Fruit fly (Drosophila melanogaster) whole organism, embryonic: ENCODE results near the gene sti.

ENCODE experiments used
- ATbp ChIP-seq: fragments of 200-800 bp; sonication (Bioruptor generic); optimal IDR thresholded peaks from 2 replicates; lab custom pipeline; 2017; ENCODE audit warnings: missing biosample characterization, mild to moderate bottlenecking, missing genetic modification characterization, missing genetic modification reagents
- CG11456 ChIP-seq: fragments of 200-800 bp; sonication (Bioruptor generic); IDR thresholded peaks from 3 replicates; pipeline ENCODE4 v1.3.6; 2022; ENCODE audit warnings: missing biosample characterization, missing genetic modification characterization
- CG14050 ChIP-seq: fragments of 200-800 bp; sonication (Bioruptor generic); IDR thresholded peaks from 3 replicates; pipeline ENCODE4 v1.3.6; 2022; ENCODE audit warnings: missing biosample characterization, missing genetic modification characterization
- CG1529 ChIP-seq: fragments of 200-800 bp; sonication (Bioruptor generic); optimal IDR thresholded peaks from 3 replicates; lab custom pipeline; 2018; ENCODE audit warnings: missing biosample characterization, missing genetic modification characterization
- CG15514 ChIP-seq: fragments of 200-800 bp; sonication (Bioruptor generic); optimal IDR thresholded peaks from 3 replicates; lab custom pipeline; 2017; ENCODE audit warnings: missing biosample characterization, missing genetic modification characterization, mild to moderate bottlenecking, moderate library complexity, missing genetic modification reagents
- CG15696 ChIP-seq: fragments of 200-800 bp; sonication (Bioruptor generic); optimal IDR thresholded peaks from 2 replicates; lab custom pipeline; 2019; ENCODE audit warnings: missing biosample characterization, mild to moderate bottlenecking, missing genetic modification characterization, moderate library complexity
- CG1647 ChIP-seq: fragments of 200-800 bp; sonication (Bioruptor generic); optimal IDR thresholded peaks from 3 replicates; lab custom pipeline; 2016; ENCODE audit warnings: missing biosample characterization, missing genetic modification characterization
- CG34376 ChIP-seq: fragments of 200-800 bp; sonication (Bioruptor generic); optimal IDR thresholded peaks from 2 replicates; lab custom pipeline; 2018; ENCODE audit warnings: missing biosample characterization, mild to moderate bottlenecking, missing genetic modification characterization
- CG6254 ChIP-seq: fragments of 200-800 bp; sonication (Bioruptor generic); optimal IDR thresholded peaks from 3 replicates; lab custom pipeline; 2017; ENCODE audit warnings: mild to moderate bottlenecking, missing biosample characterization, missing genetic modification reagents, missing genetic modification characterization
- CG6689 ChIP-seq: fragments of 200-800 bp; sonication (Bioruptor generic); IDR thresholded peaks from 2 replicates; pipeline ENCODE4 v1.3.6; 2022; ENCODE audit warnings: missing biosample characterization, missing genetic modification characterization
- CG7556 ChIP-seq: fragments of 200-800 bp; sonication (Bioruptor generic); optimal IDR thresholded peaks from 2 replicates; lab custom pipeline; 2017; ENCODE audit warnings: missing biosample characterization, mild to moderate bottlenecking, missing genetic modification characterization
- CG8388 ChIP-seq: fragments of 200-800 bp; sonication (Bioruptor generic); optimal IDR thresholded peaks from 2 replicates; lab custom pipeline; 2019; ENCODE audit warnings: missing biosample characterization, mild to moderate bottlenecking, missing genetic modification characterization, moderate library complexity
- CG8944 ChIP-seq: fragments of 200-800 bp; sonication (Bioruptor generic); optimal IDR thresholded peaks from 3 replicates; lab custom pipeline; 2016; ENCODE audit warnings: missing biosample characterization, missing genetic modification characterization
- Deaf1 ChIP-seq: fragments of 200-800 bp; optimal IDR thresholded peaks from 3 replicates; lab custom pipeline; 2019; ENCODE audit warnings: missing biosample characterization, mild to moderate bottlenecking, missing genetic modification characterization, moderate library complexity
- Dll ChIP-seq: fragments of 200-800 bp; sonication (Bioruptor generic); IDR thresholded peaks from 4 replicates; pipeline ENCODE4 v1.3.6; 2022; ENCODE audit warnings: missing biosample characterization, missing genetic modification characterization; ENCODE audit not compliant: partially characterized antibody
- E2f2 ChIP-seq: fragments of 200-800 bp; sonication (Bioruptor generic); IDR thresholded peaks from 2 replicates; pipeline ENCODE4 v1.3.6; 2022; ENCODE audit warnings: missing biosample characterization, missing genetic modification characterization
- Ets65A ChIP-seq: fragments of 200-800 bp; sonication (Bioruptor generic); peaks from one replicate; lab custom pipeline; 2016; ENCODE audit warnings: missing biosample characterization, missing genetic modification characterization
- GATAe ChIP-seq: fragments of 200-800 bp; sonication (Bioruptor generic); conservative IDR thresholded peaks from 2 replicates; pipeline ENCODE4 v1.3.6; 2022; ENCODE audit warnings: missing biosample characterization, missing genetic modification characterization
- H15 ChIP-seq: fragments of 200-800 bp; sonication (Bioruptor generic); IDR thresholded peaks from 3 replicates; pipeline ENCODE4 v1.3.6; 2022; ENCODE audit warnings: missing biosample characterization, missing genetic modification characterization
- H2.0 ChIP-seq: fragments of 200-800 bp; sonication (Bioruptor generic); IDR thresholded peaks from 2 replicates; pipeline ENCODE4 v1.3.6; 2022; ENCODE audit warnings: missing biosample characterization, missing genetic modification characterization
- HmgZ ChIP-seq: fragments of 200-800 bp; sonication (Bioruptor generic); optimal IDR thresholded peaks from 2 replicates; lab custom pipeline; 2018; ENCODE audit warnings: missing biosample characterization, mild to moderate bottlenecking, missing genetic modification characterization
- Hmx ChIP-seq: fragments of 200-800 bp; sonication (Bioruptor generic); optimal IDR thresholded peaks from 2 replicates; lab custom pipeline; 2016; ENCODE audit warnings: missing biosample characterization, missing genetic modification characterization
- Hr51 ChIP-seq, 2 experiments: fragments of 200-800 bp; sonication (Bioruptor generic); optimal IDR thresholded peaks; 2 replicates in 1 of 2; 3 replicates in 1 of 2; lab custom pipeline; 2016 to 2018; ENCODE audit warnings: missing biosample characterization in 2 of 2, missing genetic modification characterization in 2 of 2, mild to moderate bottlenecking in 1 of 2, moderate library complexity in 1 of 2
- Hr78 ChIP-seq, 2 experiments: fragments of 200-800 bp in 1 of 2; fragments of >200 bp in 1 of 2; sonication (Bioruptor generic) in 1 of 2; optimal IDR thresholded peaks; 2 replicates each; lab custom pipeline; 2017 to 2019; ENCODE audit warnings: missing biosample characterization in 2 of 2, missing genetic modification characterization in 2 of 2, mild to moderate bottlenecking in 1 of 2, moderate library complexity in 1 of 2
- MBD-R2 ChIP-seq: fragments of 200-800 bp; sonication (Bioruptor generic); IDR thresholded peaks from 2 replicates; pipeline ENCODE4 v1.3.6; 2022; ENCODE audit warnings: missing biosample characterization, missing genetic modification characterization
- Med ChIP-seq: fragments of 200-800 bp; sonication (Bioruptor generic); peaks from one replicate; lab custom pipeline; 2016; ENCODE audit warnings: missing biosample characterization, missing genetic modification characterization, mild to moderate bottlenecking, inconsistent platforms, moderate library complexity
- Nf-YA ChIP-seq: fragments of 200-800 bp; sonication (Bioruptor generic); IDR thresholded peaks from 2 replicates; pipeline ENCODE4 v1.3.6; 2022; ENCODE audit warnings: missing biosample characterization, missing genetic modification characterization
- Optix ChIP-seq: fragments of 200-800 bp; sonication (Bioruptor generic); IDR thresholded peaks from 3 replicates; pipeline ENCODE4 v1.3.6; 2022; ENCODE audit warnings: missing biosample characterization, missing genetic modification characterization
- Rfx ChIP-seq: fragments of 200-800 bp; sonication (Bioruptor generic); IDR thresholded peaks from 2 replicates; pipeline ENCODE4 v1.3.6; 2022; ENCODE audit warnings: missing biosample characterization, missing genetic modification characterization
- Sin3A ChIP-seq: fragments of >200 bp; optimal IDR thresholded peaks from 2 replicates; lab custom pipeline; 2018
- al ChIP-seq: fragments of 200-800 bp; sonication (Bioruptor generic); IDR thresholded peaks from 2 replicates; pipeline ENCODE4 v1.3.6; 2022; ENCODE audit warnings: missing biosample characterization, missing genetic modification characterization
- danr ChIP-seq: fragments of 200-800 bp; sonication (Bioruptor generic); IDR thresholded peaks from 2 replicates; pipeline ENCODE4 v1.3.6; 2022; ENCODE audit warnings: missing biosample characterization, missing genetic modification characterization
- exex ChIP-seq: fragments of 200-800 bp; sonication (Bioruptor generic); optimal IDR thresholded peaks from 4 replicates; lab custom pipeline; 2018; ENCODE audit warnings: missing biosample characterization, mild to moderate bottlenecking, missing genetic modification characterization, moderate library complexity
- gem ChIP-seq: fragments of 200-800 bp; sonication (Bioruptor generic); optimal IDR thresholded peaks from 2 replicates; lab custom pipeline; 2019; ENCODE audit warnings: missing biosample characterization, mild to moderate bottlenecking, missing genetic modification characterization, moderate library complexity
- grau ChIP-seq: fragments of 200-800 bp; optimal IDR thresholded peaks from 3 replicates; lab custom pipeline; 2019; ENCODE audit warnings: missing biosample characterization, mild to moderate bottlenecking, missing genetic modification characterization, moderate library complexity
- gt ChIP-seq: fragments of 200-800 bp; sonication (Bioruptor generic); IDR thresholded peaks from 2 replicates; pipeline ENCODE4 v1.3.6; 2022; ENCODE audit warnings: missing biosample characterization, missing genetic modification characterization
- hb ChIP-seq: fragments of 200-800 bp; sonication (Bioruptor generic); IDR thresholded peaks from 3 replicates; pipeline ENCODE4 v1.3.6; 2022; ENCODE audit warnings: missing biosample characterization, missing genetic modification characterization; ENCODE audit not compliant: partially characterized antibody
- her ChIP-seq: fragments of 200-800 bp; sonication (Bioruptor generic); optimal IDR thresholded peaks from 2 replicates; lab custom pipeline; 2016; ENCODE audit warnings: missing biosample characterization, missing genetic modification characterization
- hkb ChIP-seq, 2 experiments: fragments of 200-800 bp in 1 of 2; fragments of >200 bp in 1 of 2; sonication (Bioruptor generic) in 1 of 2; IDR thresholded peaks in 1 of 2; optimal IDR thresholded peaks in 1 of 2; 2 replicates each; pipeline versions ENCODE4 v1.3.6 to Lab custom; 2017 to 2022; ENCODE audit warnings: missing biosample characterization in 1 of 2, missing genetic modification characterization in 1 of 2
- pita ChIP-seq: fragments of 200-800 bp; sonication (Bioruptor generic); optimal IDR thresholded peaks from 2 replicates; lab custom pipeline; 2017; ENCODE audit warnings: missing biosample characterization, mild to moderate bottlenecking, missing genetic modification characterization
- prd ChIP-seq, 3 experiments: fragments of >200 bp in 2 of 3; fragments of 200-800 bp in 1 of 3; sonication (Bioruptor generic) in 1 of 3; optimal IDR thresholded peaks in 2 of 3; IDR thresholded peaks in 1 of 3; 2 replicates in 2 of 3; 3 replicates in 1 of 3; pipeline versions ENCODE4 v1.3.6 to Lab custom; 2017 to 2022; ENCODE audit warnings: missing biosample characterization in 1 of 3, missing genetic modification characterization in 1 of 3
- sens ChIP-seq: fragments of 200-800 bp; sonication (Bioruptor generic); peaks from one replicate; lab custom pipeline; 2016; ENCODE audit warnings: missing biosample characterization, missing genetic modification characterization
- sqz ChIP-seq: fragments of 200-800 bp; sonication (Bioruptor generic); optimal IDR thresholded peaks from 3 replicates; lab custom pipeline; 2018; ENCODE audit warnings: missing biosample characterization, mild to moderate bottlenecking, missing genetic modification characterization
- sug ChIP-seq: fragments of 200-800 bp; optimal IDR thresholded peaks from 2 replicates; lab custom pipeline; 2019; ENCODE audit warnings: missing biosample characterization, mild to moderate bottlenecking, missing genetic modification characterization, moderate library complexity
- vnd ChIP-seq: fragments of 200-800 bp; sonication (Bioruptor generic); IDR thresholded peaks from 3 replicates; pipeline ENCODE4 v1.3.6; 2022; ENCODE audit warnings: missing biosample characterization, missing genetic modification characterization; ENCODE audit not compliant: partially characterized antibody

The sti gene

DNA sequence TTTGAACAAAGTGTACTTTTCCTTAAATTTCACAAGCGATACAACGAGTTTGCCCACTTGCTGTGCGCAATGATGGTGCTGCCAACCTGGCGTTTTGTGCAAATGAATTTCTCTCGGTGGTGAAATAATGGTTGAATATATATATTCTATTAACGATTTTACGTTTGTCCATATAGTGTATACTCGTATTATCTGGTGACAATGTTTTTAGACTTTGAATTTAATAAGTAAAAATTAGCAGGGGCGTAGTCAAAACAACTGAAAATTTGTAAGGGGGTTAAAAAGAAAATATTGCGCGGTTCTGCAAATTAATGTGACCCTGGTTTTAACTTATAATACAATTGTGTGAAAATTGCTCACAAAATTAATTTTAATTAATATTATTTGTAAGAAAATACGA lies 9.3 kb upstream of the sti start, which contains the start of the genes ver and Gcn5 (continued):
- peak; percentile 84 for TF ChIP-seq CG15696 (tag; lab: Kevin White, UChicago)
- TF ChIP-seq Rfx (GFP tag; lab: Robert Waterston, UW): peak; percentile 95
- no peak for TF ChIP-seq hkb (optimal IDR thresholded peaks at IDR 0.05; lab: Kevin White, UChicago)
- peak; percentile 96 for TF ChIP-seq hkb (GFP tag; IDR thresholded peaks at IDR 0.05; lab: Robert Waterston, UW)
- no peak for TF ChIP-seq Hr78 (GFP tag; optimal IDR thresholded peaks at IDR 0.05; lab: Kevin White, UChicago)
- TF ChIP-seq her (GFP tag; lab: Kevin White, UChicago): peak; percentile 1
- no peak for TF ChIP-seq Dll (GFP tag; lab: Robert Waterston, UW)
- TF ChIP-seq CG1647: peak; percentile 86
- peak; percentile 89 for TF ChIP-seq CG7556 (GFP tag; lab: Kevin White, UChicago)
- peak; percentile 85 for TF ChIP-seq ATbp
- TF ChIP-seq pita (GFP tag; lab: Kevin White, UChicago): no peak

DNA sequence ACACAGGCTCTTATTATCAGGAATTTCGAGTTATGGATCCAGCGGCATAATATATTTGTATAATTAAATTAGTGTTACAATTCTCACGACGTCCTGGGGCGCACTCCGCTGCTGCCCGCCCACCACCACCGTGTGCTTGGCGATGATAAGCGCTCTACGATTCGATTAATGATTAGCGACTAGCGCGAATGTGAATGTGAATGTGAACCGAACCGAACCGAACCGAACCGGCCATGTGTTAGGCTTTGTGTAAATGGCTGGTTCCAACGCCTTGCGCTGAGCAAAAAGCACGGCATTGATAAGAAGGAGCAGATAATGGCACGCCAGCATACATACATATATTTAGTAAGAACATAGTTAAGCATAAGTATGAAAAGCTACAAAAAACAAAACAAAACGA lies 4.7 kb upstream of the sti start:
- no peak for TF ChIP-seq hb (GFP tag; lab: Robert Waterston, UW)
- TF ChIP-seq sens: peak; percentile 14
- TF ChIP-seq CG1529 (GFP tag; lab: Kevin White, UChicago): no peak
- peak; percentile 17 for TF ChIP-seq HmgZ (tag; lab: Kevin White, UChicago)
- peak; percentile 67 for TF ChIP-seq sug (tag; lab: Kevin White, UChicago)
- peak; percentile 62 for TF ChIP-seq CG34376 (GFP tag; lab: Kevin White, UChicago)
- TF ChIP-seq CG6254 (GFP tag; lab: Kevin White, UChicago): no peak
- TF ChIP-seq Deaf1 (tag; lab: Kevin White, UChicago): peak; percentile 64
- TF ChIP-seq CG15514 (GFP tag; lab: Kevin White, UChicago): peak; percentile 81
- peak; percentile 72 for TF ChIP-seq exex (tag; lab: Kevin White, UChicago)
- peak; percentile 50; the same call in 2 of the 3 replicates for TF ChIP-seq CG14050
- 0 out of 2 replicates have a peak, but pooled peaks have one; percentile 24 for TF ChIP-seq GATAe (GFP tag; lab: Robert Waterston, UW)
- TF ChIP-seq gem: peak; percentile 45
- no peak for TF ChIP-seq prd (optimal IDR thresholded peaks at IDR 0.05; lab: Kevin White, UChicago)
- TF ChIP-seq prd (GFP tag; IDR thresholded peaks at IDR 0.05; lab: Robert Waterston, UW): no peak
- TF ChIP-seq, all 482 proteins: peak for 10

dm6 chr3L:12517443-12518209 lies 3.0 kb upstream of the sti start:
- TF ChIP-seq Med (GFP tag; lab: Kevin White, UChicago) (peak; percentile 66), CG11456 (GFP tag; lab: Robert Waterston, UW) (0 out of 3 replicates have a peak, but pooled peaks have one; percentile 58), CG6689 (GFP tag; lab: Robert Waterston, UW) (no peak), Sin3A (lab: Kevin White, UChicago) (no peak), sqz (GFP tag; lab: Kevin White, UChicago) (no peak), grau (tag; lab: Kevin White, UChicago) (no peak), H15 (GFP tag; lab: Robert Waterston, UW) (no peak), her (GFP tag; lab: Kevin White, UChicago) (no peak), H2.0 (0 out of 2 replicates have a peak, but pooled peaks have one; percentile 11), danr (GFP tag; lab: Robert Waterston, UW) (no peak), Hmx (GFP tag; lab: Kevin White, UChicago) (no peak), E2f2 (GFP tag; lab: Robert Waterston, UW) (no peak), HmgZ (tag; lab: Kevin White, UChicago) (no peak), MBD-R2 (GFP tag; lab: Robert Waterston, UW) (no peak), Optix (GFP tag; lab: Robert Waterston, UW) (no peak), CG8944 (GFP tag; lab: Kevin White, UChicago) (peak; percentile 16), Nf-YA (GFP tag; lab: Robert Waterston, UW) (0 out of 2 replicates have a peak, but pooled peaks have one; percentile 22), Hr51 (GFP tag; optimal IDR thresholded peaks at IDR 0.05; lab: Kevin White, UChicago) (peak in 1 of 2 experiments; percentile 12), vnd (no peak), CG8388 (no peak), sens (peak; percentile 21), al (0 out of 2 replicates have a peak, but pooled peaks have one; percentile 12), gt (no peak), Ets65A (GFP tag; lab: Kevin White, UChicago) (peak; percentile 64)
